Fruit fly (Drosophila melanogaster) whole organism, embryonic: ENCODE measurements around the gene CG31538.
A peak's percentile ranks its signal among the peaks of the same experiment; 100 is the strongest.

ENCODE experiments used
- CG10209 ChIP-seq: fragments of 200-800 bp; sonication (Bioruptor generic); optimal IDR thresholded peaks from 3 replicates; lab custom pipeline; 2017; ENCODE audit warnings: missing biosample characterization, mild to moderate bottlenecking, missing genetic modification characterization, missing genetic modification reagents
- CG10267 ChIP-seq: fragments of 200-800 bp; sonication (Bioruptor generic); optimal IDR thresholded peaks from 2 replicates; lab custom pipeline; 2018; ENCODE audit warnings: missing biosample characterization, mild to moderate bottlenecking, missing genetic modification characterization, moderate library complexity
- CG10979 ChIP-seq: fragments of 200-800 bp; sonication (Bioruptor generic); optimal IDR thresholded peaks from 2 replicates; lab custom pipeline; 2018; ENCODE audit warnings: missing biosample characterization, mild to moderate bottlenecking, missing genetic modification characterization, moderate library complexity
- CG12219 ChIP-seq: fragments of 200-800 bp; sonication (Bioruptor generic); optimal IDR thresholded peaks from 3 replicates; lab custom pipeline; 2018; ENCODE audit warnings: missing biosample characterization, mild to moderate bottlenecking, missing genetic modification characterization
- CG15601 ChIP-seq: fragments of 200-800 bp; sonication (Bioruptor generic); optimal IDR thresholded peaks from 3 replicates; lab custom pipeline; 2019; ENCODE audit warnings: missing biosample characterization, mild to moderate bottlenecking, missing genetic modification characterization, moderate library complexity
- CG16813 ChIP-seq: fragments of 200-800 bp; sonication (Bioruptor generic); IDR thresholded peaks from 3 replicates; pipeline ENCODE4 v1.3.6; 2022; ENCODE audit warnings: missing biosample characterization, missing genetic modification characterization; ENCODE audit not compliant: partially characterized antibody
- CG16863 ChIP-seq: fragments of 200-800 bp; sonication (Bioruptor generic); optimal IDR thresholded peaks from 3 replicates; lab custom pipeline; 2016; ENCODE audit warnings: missing biosample characterization, missing genetic modification characterization
- CG18476 ChIP-seq: fragments of 200-800 bp; sonication (Bioruptor generic); optimal IDR thresholded peaks from 2 replicates; lab custom pipeline; 2016; ENCODE audit warnings: missing biosample characterization, mild to moderate bottlenecking, missing genetic modification characterization
- CG2116 ChIP-seq: fragments of 200-800 bp; sonication (Bioruptor generic); optimal IDR thresholded peaks from 3 replicates; lab custom pipeline; 2018; ENCODE audit warnings: missing biosample characterization, mild to moderate bottlenecking, missing genetic modification characterization
- CG30403 ChIP-seq: fragments of 200-800 bp; sonication (Bioruptor generic); optimal IDR thresholded peaks from 3 replicates; lab custom pipeline; 2016; ENCODE audit warnings: missing biosample characterization, missing genetic modification characterization
- CG34422 ChIP-seq: fragments of 200-800 bp; sonication (Bioruptor generic); IDR thresholded peaks from 3 replicates; pipeline ENCODE4 v1.3.6; 2022; ENCODE audit warnings: missing biosample characterization, missing genetic modification characterization
- CG42726 ChIP-seq: fragments of 200-800 bp; sonication (Bioruptor generic); IDR thresholded peaks from 2 replicates; pipeline ENCODE4 v1.3.6; 2022; ENCODE audit warnings: missing biosample characterization, missing genetic modification characterization; ENCODE audit not compliant: partially characterized antibody
- CG4328 ChIP-seq: fragments of 200-800 bp; sonication (Bioruptor generic); optimal IDR thresholded peaks from 3 replicates; lab custom pipeline; 2017; ENCODE audit warnings: missing biosample characterization, missing genetic modification reagents, missing genetic modification characterization
- CG7357 ChIP-seq: fragments of 200-800 bp; sonication (Bioruptor generic); IDR thresholded peaks from 3 replicates; pipeline ENCODE4 v1.3.6; 2022; ENCODE audit warnings: missing biosample characterization, missing genetic modification characterization
- CG8388 ChIP-seq: fragments of 200-800 bp; sonication (Bioruptor generic); optimal IDR thresholded peaks from 2 replicates; lab custom pipeline; 2019; ENCODE audit warnings: missing biosample characterization, mild to moderate bottlenecking, missing genetic modification characterization, moderate library complexity
- CG9215 ChIP-seq: fragments of 200-800 bp; sonication (Bioruptor generic); IDR thresholded peaks from 2 replicates; pipeline ENCODE4 v1.3.6; 2022; ENCODE audit warnings: missing biosample characterization, missing genetic modification characterization
- Dad ChIP-seq: fragments of 200-800 bp; sonication (Bioruptor generic); optimal IDR thresholded peaks from 3 replicates; lab custom pipeline; 2016; ENCODE audit warnings: missing biosample characterization, missing genetic modification characterization
- Deaf1 ChIP-seq: fragments of 200-800 bp; optimal IDR thresholded peaks from 3 replicates; lab custom pipeline; 2019; ENCODE audit warnings: missing biosample characterization, mild to moderate bottlenecking, missing genetic modification characterization, moderate library complexity
- H15 ChIP-seq: fragments of 200-800 bp; sonication (Bioruptor generic); IDR thresholded peaks from 3 replicates; pipeline ENCODE4 v1.3.6; 2022; ENCODE audit warnings: missing biosample characterization, missing genetic modification characterization
- Hr39 ChIP-seq: fragments of >200 bp; optimal IDR thresholded peaks from 2 replicates; lab custom pipeline; 2017
- Max ChIP-seq: fragments of 200-800 bp; sonication (Bioruptor generic); optimal IDR thresholded peaks from 2 replicates; lab custom pipeline; 2016; ENCODE audit warnings: missing biosample characterization, mild to moderate bottlenecking, missing genetic modification characterization
- Oaz ChIP-seq: fragments of 200-800 bp; sonication (Bioruptor generic); IDR thresholded peaks from 2 replicates; pipeline ENCODE4 v1.3.6; 2022; ENCODE audit warnings: missing biosample characterization, missing genetic modification characterization
- Sry-β ChIP-seq: fragments of 200-800 bp; sonication (Bioruptor generic); optimal IDR thresholded peaks from 2 replicates; lab custom pipeline; 2018; ENCODE audit warnings: missing biosample characterization, mild to moderate bottlenecking, missing genetic modification characterization, moderate library complexity
- TFAM ChIP-seq: fragments of 200-800 bp; sonication (Bioruptor generic); optimal IDR thresholded peaks from 2 replicates; lab custom pipeline; 2017; ENCODE audit warnings: missing biosample characterization, missing genetic modification characterization, inconsistent platforms
- Taf1 ChIP-seq: fragments of 200-800 bp; sonication (Bioruptor generic); IDR thresholded peaks from 2 replicates; pipeline ENCODE4 v1.3.6; 2022; ENCODE audit warnings: missing biosample characterization, missing genetic modification characterization
- Tbp ChIP-seq: fragments of >200 bp; optimal IDR thresholded peaks from 2 replicates; lab custom pipeline; 2018; ENCODE audit warnings: missing biosample characterization, missing genetic modification characterization
- Xbp1 ChIP-seq: fragments of 200-800 bp; sonication (Bioruptor generic); optimal IDR thresholded peaks from 3 replicates; lab custom pipeline; 2016; ENCODE audit warnings: missing biosample characterization, mild to moderate bottlenecking, missing genetic modification characterization
- amos ChIP-seq: fragments of 200-800 bp; sonication (Bioruptor generic); IDR thresholded peaks from 2 replicates; pipeline ENCODE4 v1.3.6; 2022; ENCODE audit warnings: missing biosample characterization, missing genetic modification characterization; ENCODE audit not compliant: partially characterized antibody
- aop ChIP-seq: fragments of 200-800 bp; sonication (Bioruptor generic); IDR thresholded peaks from 2 replicates; pipeline ENCODE4 v1.3.6; 2022; ENCODE audit warnings: missing biosample characterization, missing genetic modification characterization
- ara ChIP-seq: fragments of 200-800 bp; sonication (Bioruptor generic); IDR thresholded peaks from 2 replicates; pipeline ENCODE4 v1.3.6; 2022; ENCODE audit warnings: missing biosample characterization, missing genetic modification characterization
- bab2 ChIP-seq: fragments of 200-800 bp; sonication (Bioruptor generic); optimal IDR thresholded peaks from 2 replicates; lab custom pipeline; 2016; ENCODE audit warnings: missing biosample characterization, missing genetic modification characterization
- bbx ChIP-seq: fragments of 200-800 bp; sonication (Bioruptor generic); IDR thresholded peaks from 2 replicates; pipeline ENCODE4 v1.3.6; 2022; ENCODE audit warnings: missing biosample characterization, missing genetic modification characterization; ENCODE audit not compliant: partially characterized antibody
- bigmax ChIP-seq: fragments of 200-800 bp; sonication (Bioruptor generic); optimal IDR thresholded peaks from 2 replicates; lab custom pipeline; 2018; ENCODE audit warnings: missing biosample characterization, mild to moderate bottlenecking, missing genetic modification characterization
- bowl ChIP-seq: fragments of 200-800 bp; sonication (Bioruptor generic); IDR thresholded peaks from 2 replicates; pipeline ENCODE4 v1.3.6; 2022; ENCODE audit warnings: missing biosample characterization, missing genetic modification characterization
- cas ChIP-seq: fragments of 200-800 bp; sonication (Bioruptor generic); IDR thresholded peaks from 2 replicates; pipeline ENCODE4 v1.3.6; 2022; ENCODE audit warnings: missing biosample characterization, missing genetic modification characterization
- ci ChIP-seq: fragments of 200-800 bp; sonication (Bioruptor generic); IDR thresholded peaks from 3 replicates; pipeline ENCODE4 v1.3.6; 2022; ENCODE audit warnings: missing biosample characterization, missing genetic modification characterization
- dmrt11E ChIP-seq: fragments of 200-800 bp; sonication (Bioruptor generic); optimal IDR thresholded peaks from 3 replicates; lab custom pipeline; 2018; ENCODE audit warnings: missing biosample characterization, mild to moderate bottlenecking, missing genetic modification characterization, moderate library complexity
- exex ChIP-seq: fragments of 200-800 bp; sonication (Bioruptor generic); optimal IDR thresholded peaks from 4 replicates; lab custom pipeline; 2018; ENCODE audit warnings: missing biosample characterization, mild to moderate bottlenecking, missing genetic modification characterization, moderate library complexity
- fd102C ChIP-seq: fragments of 200-800 bp; sonication (Bioruptor generic); optimal IDR thresholded peaks from 2 replicates; lab custom pipeline; 2018; ENCODE audit warnings: missing biosample characterization, mild to moderate bottlenecking, missing genetic modification characterization, moderate library complexity
- gfzf ChIP-seq: fragments of 200-800 bp; sonication (Bioruptor generic); optimal IDR thresholded peaks from 2 replicates; lab custom pipeline; 2016; ENCODE audit warnings: missing biosample characterization, mild to moderate bottlenecking, missing genetic modification characterization, moderate library complexity
- jing ChIP-seq: fragments of 200-800 bp; sonication (Bioruptor generic); optimal IDR thresholded peaks from 2 replicates; lab custom pipeline; 2018; ENCODE audit warnings: missing biosample characterization, mild to moderate bottlenecking, missing genetic modification characterization
- lmd ChIP-seq: fragments of 200-800 bp; sonication (Bioruptor generic); IDR thresholded peaks from 2 replicates; pipeline ENCODE4 v1.3.6; 2022; ENCODE audit warnings: missing biosample characterization, missing genetic modification characterization
- org-1 ChIP-seq: fragments of 200-800 bp; sonication (Bioruptor generic); optimal IDR thresholded peaks from 2 replicates; lab custom pipeline; 2017; ENCODE audit warnings: missing biosample characterization, missing genetic modification characterization
- pb ChIP-seq: fragments of 200-800 bp; sonication (Bioruptor generic); optimal IDR thresholded peaks from 3 replicates; lab custom pipeline; 2016; ENCODE audit warnings: missing biosample characterization, missing genetic modification characterization
- pho ChIP-seq: fragments of 200-800 bp; sonication (Bioruptor generic); optimal IDR thresholded peaks from 2 replicates; lab custom pipeline; 2016; ENCODE audit warnings: missing biosample characterization, missing genetic modification characterization
- psq ChIP-seq: fragments of 200-800 bp; sonication (Bioruptor generic); optimal IDR thresholded peaks from 2 replicates; lab custom pipeline; 2017; ENCODE audit warnings: missing biosample characterization, missing genetic modification characterization
- scrt ChIP-seq: fragments of 200-800 bp; sonication (Bioruptor generic); optimal IDR thresholded peaks from 2 replicates; lab custom pipeline; 2018; ENCODE audit warnings: missing biosample characterization, mild to moderate bottlenecking, missing genetic modification characterization, moderate library complexity
- shn ChIP-seq: fragments of 200-800 bp; sonication (Bioruptor generic); optimal IDR thresholded peaks from 3 replicates; lab custom pipeline; 2016; ENCODE audit warnings: missing biosample characterization, missing genetic modification characterization
- sna ChIP-seq: fragments of 200-800 bp; sonication (Bioruptor generic); IDR thresholded peaks from 2 replicates; pipeline ENCODE4 v1.3.6; 2022; ENCODE audit warnings: missing biosample characterization, missing genetic modification characterization; ENCODE audit not compliant: partially characterized antibody
- tio ChIP-seq: fragments of 200-800 bp; sonication (Bioruptor generic); optimal IDR thresholded peaks from 2 replicates; lab custom pipeline; 2017; ENCODE audit warnings: missing biosample characterization, missing genetic modification characterization, inconsistent platforms
- unpg ChIP-seq: fragments of 200-800 bp; sonication (Bioruptor generic); optimal IDR thresholded peaks from 3 replicates; lab custom pipeline; 2018; ENCODE audit warnings: missing biosample characterization, mild to moderate bottlenecking, missing genetic modification characterization, moderate library complexity
- usp ChIP-seq: fragments of >200 bp; optimal IDR thresholded peaks from 2 replicates; lab custom pipeline; 2017; ENCODE audit warnings: missing biosample characterization, missing genetic modification characterization

CG31538 gene

DNA sequence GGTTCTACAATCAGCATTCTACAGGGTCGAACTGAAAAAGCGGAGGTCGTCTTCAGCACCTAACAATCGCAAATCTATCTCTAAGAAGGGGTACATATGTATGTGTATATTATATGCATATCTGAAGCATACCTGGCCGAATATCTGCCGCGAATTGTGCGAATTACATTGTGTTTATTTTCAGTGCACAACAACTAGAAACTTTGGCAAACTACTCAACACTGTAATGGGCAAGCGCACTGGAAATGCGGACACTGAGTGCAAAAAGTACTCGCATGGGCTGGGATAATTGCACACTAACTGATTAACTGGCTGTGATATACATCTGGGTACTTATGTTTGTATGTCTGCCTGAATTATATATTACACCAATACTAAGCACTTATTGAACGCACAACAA lies 6.8 kb downstream of the CG31538 start (continued):
- TF ChIP-seq CG10979 (peak; percentile 23), CG2116 (no peak), Deaf1 (tag; lab: Kevin White, UChicago) (no peak), TFAM (GFP tag; lab: Kevin White, UChicago) (no peak), CG10267 (peak; percentile 76), psq (GFP tag; lab: Kevin White, UChicago) (no peak), org-1 (GFP tag; lab: Kevin White, UChicago) (no peak), CG10209 (GFP tag; lab: Kevin White, UChicago) (no peak), ci (no peak), Tbp (GFP tag; lab: Kevin White, UChicago) (no peak), tio (no peak), ara (GFP tag; lab: Robert Waterston, UW) (no peak), pb (GFP tag; lab: Kevin White, UChicago) (no peak), lmd (GFP tag; lab: Robert Waterston, UW) (no peak; the same call in 1 of the 2 replicates), bbx (GFP tag; lab: Robert Waterston, UW) (no peak), CG30403 (GFP tag; lab: Kevin White, UChicago) (peak; percentile 27), Dad (GFP tag; lab: Kevin White, UChicago) (no peak), H15 (GFP tag; lab: Robert Waterston, UW) (no peak), CG12219 (GFP tag; lab: Kevin White, UChicago) (no peak), Xbp1 (GFP tag; lab: Kevin White, UChicago) (peak; percentile 12), sna (GFP tag; lab: Robert Waterston, UW) (no peak), Oaz (no peak), unpg (GFP tag; lab: Kevin White, UChicago) (no peak), exex (tag; lab: Kevin White, UChicago) (no peak), jing (GFP tag; lab: Kevin White, UChicago) (no peak), Sry-β (no peak), aop (GFP tag; lab: Robert Waterston, UW) (no peak), CG42726 (no peak), scrt (GFP tag; lab: Kevin White, UChicago) (no peak), bigmax (GFP tag; lab: Kevin White, UChicago) (no peak), CG16863 (GFP tag; lab: Kevin White, UChicago) (peak; percentile 2), pho (GFP tag; lab: Kevin White, UChicago) (no peak), shn (no peak), Hr39 (lab: Kevin White, UChicago) (no peak), CG34422 (0 out of 3 replicates have a peak, but pooled peaks have one; percentile 43), cas (GFP tag; lab: Robert Waterston, UW) (no peak), fd102C (no peak), CG9215 (no peak), amos (no peak), bab2 (GFP tag; lab: Kevin White, UChicago) (no peak), Taf1 (GFP tag; lab: Robert Waterston, UW) (no peak), CG15601 (tag; lab: Kevin White, UChicago) (no peak), CG18476 (no peak), dmrt11E (tag; lab: Kevin White, UChicago) (no peak), CG7357 (GFP tag; lab: Robert Waterston, UW) (no peak), CG8388 (peak; percentile 99), CG16813 (no peak), gfzf (GFP tag; lab: Kevin White, UChicago) (no peak), usp (no peak), CG4328 (no peak), bowl (GFP tag; lab: Robert Waterston, UW) (no peak), Max (GFP tag; lab: Kevin White, UChicago) (no peak)
